Fruit fly (Drosophila melanogaster): ENCODE data around the gene CG5039.

CG5039 gene

dm6 chr3R:25646882-25647518, 31.5 kb upstream of the CG5039 start (continued):
- TF ChIP-seq MTF-1 (GFP tag; optimal IDR thresholded peaks at IDR 0.05; ENCODE audit: borderline replicate concordance) (peak; percentile 73), gce (GFP tag; IDR thresholded peaks at IDR 0.05) (peak; percentile 74; the same call in 2 of the 3 replicates), CG13296 (GFP tag; optimal IDR thresholded peaks at IDR 0.05) (peak; percentile 89), ap (GFP tag; IDR thresholded peaks at IDR 0.05) (peak; percentile 77), CG7271 (tag; optimal IDR thresholded peaks at IDR 0.05) (peak; percentile 64), CG16863 (GFP tag; optimal IDR thresholded peaks at IDR 0.05) (peak; percentile 97), CG2116 (GFP tag; optimal IDR thresholded peaks at IDR 0.05) (peak; percentile 89), twi (tag; optimal IDR thresholded peaks at IDR 0.05) (peak; percentile 89), tio (GFP tag; optimal IDR thresholded peaks at IDR 0.05) (peak; percentile 86), CG10431 (GFP tag; optimal IDR thresholded peaks at IDR 0.05) (peak; percentile 70), CG8478 (optimal IDR thresholded peaks at IDR 0.05) (peak; percentile 91), CG3726 (GFP tag; IDR thresholded peaks at IDR 0.05) (peak; percentile 78; the same call in 1 of the 3 replicates), CG32772 (GFP tag; IDR thresholded peaks at IDR 0.05) (peak; percentile 88), CG9437 (GFP tag; optimal IDR thresholded peaks at IDR 0.05) (peak; percentile 80), CHES-1-like (GFP tag; optimal IDR thresholded peaks at IDR 0.05) (peak; percentile 97), bowl (GFP tag; IDR thresholded peaks at IDR 0.05) (peak; percentile 79; the same call in 1 of the 2 replicates), Hr3 (GFP tag; optimal IDR thresholded peaks at IDR 0.05) (peak; percentile 94), Gsc (GFP tag; IDR thresholded peaks at IDR 0.05) (peak; percentile 79), CG1602 (GFP tag; optimal IDR thresholded peaks at IDR 0.05) (peak; percentile 92), Six4 (GFP tag; optimal IDR thresholded peaks at IDR 0.05) (peak; percentile 88), CG9797 (GFP tag; optimal IDR thresholded peaks at IDR 0.05) (peak; percentile 76), CG10462 (GFP tag; optimal IDR thresholded peaks at IDR 0.05) (peak; percentile 87), hbn (GFP tag; IDR thresholded peaks at IDR 0.05; ENCODE audit: partially characterized antibody) (peak; percentile 87), CG15073 (GFP tag; optimal IDR thresholded peaks at IDR 0.05) (peak; percentile 43), ham (GFP tag; IDR thresholded peaks at IDR 0.05) (peak; percentile 82), CG2889 (GFP tag; IDR thresholded peaks at IDR 0.05) (peak; percentile 86), CG30403 (GFP tag; optimal IDR thresholded peaks at IDR 0.05) (peak; percentile 97), crc (GFP tag; optimal IDR thresholded peaks at IDR 0.05) (peak; percentile 87), CG10267 (tag; optimal IDR thresholded peaks at IDR 0.05) (peak; percentile 88), bcd (GFP tag; optimal IDR thresholded peaks at IDR 0.05) (peak; percentile 94), Bteb2 (GFP tag; optimal IDR thresholded peaks at IDR 0.05) (peak; percentile 93), abd-A (tag; optimal IDR thresholded peaks at IDR 0.05) (peak; percentile 61), Ets65A (GFP tag) (peak; percentile 100), CG10979 (tag; optimal IDR thresholded peaks at IDR 0.05) (peak; percentile 87), H15 (GFP tag; IDR thresholded peaks at IDR 0.05) (peak; percentile 90), Med (GFP tag) (peak; percentile 99), shn (GFP tag; optimal IDR thresholded peaks at IDR 0.05) (peak; percentile 98), Blimp-1 (GFP tag; optimal IDR thresholded peaks at IDR 0.05) (peak; percentile 80), CG17912 (GFP tag; optimal IDR thresholded peaks at IDR 0.05) (peak; percentile 79), CG6765 (GFP tag; optimal IDR thresholded peaks at IDR 0.05) (peak; percentile 81), ttk (GFP tag; IDR thresholded peaks at IDR 0.05) (peak; percentile 87), Lim3 (GFP tag; IDR thresholded peaks at IDR 0.05) (peak; percentile 73), Camta (GFP tag; optimal IDR thresholded peaks at IDR 0.05) (peak; percentile 91), bab2 (GFP tag; optimal IDR thresholded peaks at IDR 0.05) (peak; percentile 97), CG4424 (GFP tag; optimal IDR thresholded peaks at IDR 0.05) (peak; percentile 88), CG18476 (GFP tag; optimal IDR thresholded peaks at IDR 0.05) (peak; percentile 74), CG1024 (GFP tag; IDR thresholded peaks at IDR 0.05) (peak; percentile 54), Rx (GFP tag; IDR thresholded peaks at IDR 0.05) (peak; percentile 78), cwo (GFP tag; optimal IDR thresholded peaks at IDR 0.05) (peak; percentile 78), Tbp (GFP tag; optimal IDR thresholded peaks at IDR 0.05) (no peak), CG10543 (GFP tag; optimal IDR thresholded peaks at IDR 0.05) (peak; percentile 96)

Data from whole organism, embryonic.